Worm (Caenorhabditis elegans) whole organism, mixed stage, embryonic: ENCODE results near the gene C50F7.5.

Experiments used
- bed-3 ChIP-seq: fragments of 200-800 bp; sonication (Bioruptor generic); optimal IDR thresholded peaks from 3 replicates; lab custom pipeline; 2018; ENCODE audit warnings: mild to moderate bottlenecking, missing genetic modification characterization, moderate library complexity, missing compliant biosample characterization
- blmp-1 ChIP-seq: fragments of 150-350 bp; optimal IDR thresholded peaks from 2 replicates; lab custom pipeline; 2014; ENCODE audit warnings: missing biosample characterization, missing genetic modification characterization
- ceh-39 ChIP-seq: fragments of 150-350 bp; optimal IDR thresholded peaks from 2 replicates; lab custom pipeline; 2014; ENCODE audit warnings: missing biosample characterization, missing genetic modification characterization
- ceh-83 ChIP-seq: fragments of 200-800 bp; sonication (Bioruptor generic); optimal IDR thresholded peaks from 2 replicates; lab custom pipeline; 2018; ENCODE audit warnings: mild to moderate bottlenecking, missing genetic modification characterization, missing compliant biosample characterization
- ces-1 ChIP-seq: fragments of 150-350 bp; optimal IDR thresholded peaks from 2 replicates; lab custom pipeline; 2014; ENCODE audit warnings: missing biosample characterization, missing genetic modification reagents, missing genetic modification characterization
- drap-1 ChIP-seq: fragments of 200-800 bp; sonication (Bioruptor generic); optimal IDR thresholded peaks from 3 replicates; lab custom pipeline; 2018; ENCODE audit warnings: mild to moderate bottlenecking, missing genetic modification characterization, missing compliant biosample characterization
- elt-3 ChIP-seq: fragments of 150-350 bp; optimal IDR thresholded peaks from 2 replicates; lab custom pipeline; 2014; ENCODE audit warnings: missing biosample characterization, missing genetic modification characterization
- hlh-1 ChIP-seq: fragments of 150-350 bp; optimal IDR thresholded peaks from 2 replicates; lab custom pipeline; 2014; ENCODE audit warnings: missing biosample characterization, missing genetic modification reagents, missing genetic modification characterization
- lin-13 ChIP-seq: fragments of 150-350 bp; optimal IDR thresholded peaks from 2 replicates; lab custom pipeline; 2014; ENCODE audit warnings: missing biosample characterization, missing genetic modification characterization
- lin-32 ChIP-seq: fragments of 200-800 bp; sonication (Bioruptor generic); optimal IDR thresholded peaks from 2 replicates; lab custom pipeline; 2018; ENCODE audit warnings: mild to moderate bottlenecking, missing genetic modification characterization, missing compliant biosample characterization
- lsy-2 ChIP-seq: fragments of 150-350 bp; optimal IDR thresholded peaks from 2 replicates; lab custom pipeline; 2014; ENCODE audit warnings: missing biosample characterization, missing genetic modification characterization
- mab-5 ChIP-seq: fragments of 150-350 bp; optimal IDR thresholded peaks from 2 replicates; lab custom pipeline; 2014; ENCODE audit warnings: missing biosample characterization, missing genetic modification characterization
- mep-1 ChIP-seq: fragments of 150-350 bp; optimal IDR thresholded peaks from 2 replicates; lab custom pipeline; 2017; ENCODE audit warnings: missing biosample characterization, missing genetic modification reagents, missing genetic modification characterization, inconsistent platforms
- mls-2 ChIP-seq: sonication (generic microtip); optimal IDR thresholded peaks from 2 replicates; lab custom pipeline; 2016; ENCODE audit warnings: mild to moderate bottlenecking, missing genetic modification characterization, moderate library complexity, missing compliant biosample characterization
- nhr-2 ChIP-seq: fragments of 150-350 bp; optimal IDR thresholded peaks from 2 replicates; lab custom pipeline; 2014; ENCODE audit warnings: missing biosample characterization, missing genetic modification characterization
- nhr-237 ChIP-seq: fragments of 150-350 bp; optimal IDR thresholded peaks from 2 replicates; lab custom pipeline; 2014; ENCODE audit warnings: missing biosample characterization, missing genetic modification characterization
- nhr-28 ChIP-seq: fragments of 150-350 bp; optimal IDR thresholded peaks from 2 replicates; lab custom pipeline; 2014; ENCODE audit warnings: missing biosample characterization, missing genetic modification characterization
- nhr-76 ChIP-seq: sonication (generic microtip); optimal IDR thresholded peaks from 2 replicates; lab custom pipeline; 2017; ENCODE audit warnings: missing biosample characterization, missing genetic modification characterization
- sem-2 ChIP-seq: fragments of 200-800 bp; sonication (Bioruptor generic); optimal IDR thresholded peaks from 2 replicates; lab custom pipeline; 2018; ENCODE audit warnings: mild to moderate bottlenecking, missing genetic modification characterization, missing compliant biosample characterization
- snpc-4 ChIP-seq: fragments of 150-350 bp; optimal IDR thresholded peaks from 2 replicates; lab custom pipeline; 2014; ENCODE audit warnings: missing biosample characterization, missing genetic modification characterization
- sptf-1 ChIP-seq: sonication (generic microtip); optimal IDR thresholded peaks from 2 replicates; lab custom pipeline; 2017; ENCODE audit warnings: mild to moderate bottlenecking, missing genetic modification characterization, moderate library complexity, missing compliant biosample characterization
- tbx-8 ChIP-seq: fragments of 200-800 bp; sonication (Bioruptor generic); optimal IDR thresholded peaks from 2 replicates; lab custom pipeline; 2018; ENCODE audit warnings: mild to moderate bottlenecking, missing genetic modification characterization, moderate library complexity, missing compliant biosample characterization
- unc-120 ChIP-seq: sonication (generic microtip); optimal IDR thresholded peaks from 2 replicates; lab custom pipeline; 2017; ENCODE audit warnings: missing genetic modification characterization, missing compliant biosample characterization; ENCODE audit not compliant: poor library complexity, severe bottlenecking
- unc-39 ChIP-seq: fragments of 150-350 bp; optimal IDR thresholded peaks from 2 replicates; lab custom pipeline; 2014; ENCODE audit warnings: missing biosample characterization, missing genetic modification characterization
- unc-62 ChIP-seq: fragments of 150-350 bp; optimal IDR thresholded peaks from 2 replicates; lab custom pipeline; 2014; ENCODE audit warnings: missing biosample characterization, missing genetic modification reagents, missing genetic modification characterization
- zip-8 ChIP-seq: fragments of 150-350 bp; optimal IDR thresholded peaks from 2 replicates; lab custom pipeline; 2014; ENCODE audit warnings: missing biosample characterization, missing genetic modification characterization
- ztf-11 ChIP-seq: fragments of 150-350 bp; optimal IDR thresholded peaks from 2 replicates; lab custom pipeline; 2014; ENCODE audit warnings: missing biosample characterization, missing genetic modification characterization

C50F7.5 gene

DNA sequence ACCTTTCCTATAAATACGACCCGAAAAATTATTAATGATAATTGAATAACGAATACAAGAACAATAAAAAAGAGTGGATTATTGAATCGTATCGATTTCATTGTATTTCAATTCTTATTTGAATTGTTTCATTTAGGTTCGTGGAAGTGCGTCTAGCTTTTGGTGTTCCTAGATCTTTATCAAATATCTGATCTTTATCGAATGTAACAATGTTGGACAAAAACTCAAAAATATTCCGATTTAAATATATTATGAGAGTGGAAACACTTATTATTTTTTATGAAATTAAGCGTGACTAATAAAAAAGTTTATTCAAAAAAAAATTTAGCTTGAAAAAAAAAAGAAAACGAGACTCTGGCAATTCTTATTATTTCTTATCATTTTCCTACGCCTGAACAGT lies 5.4 kb downstream of the C50F7.5 start, which contains the start of the genes C50F7.9 and C50F7.3:
TSS of gene C50F7.9 (minus strand) at position 101 of the 400 bp plus-strand sequence.
TSS of gene C50F7.3 (plus strand) at position 370 of the 400 bp plus-strand sequence.
- no peak for TF ChIP-seq lin-13 (tag; lab: Kevin White, UChicago)
- no peak for TF ChIP-seq zip-8 (tag; lab: Kevin White, UChicago)
- TF ChIP-seq sem-2, result no peak
- TF ChIP-seq nhr-28, result no peak
- no peak for TF ChIP-seq nhr-2 (tag; lab: Kevin White, UChicago)
- TF ChIP-seq unc-120 (tag; lab: Kevin White, UChicago), result no peak
- no peak for TF ChIP-seq mls-2 (tag; lab: Kevin White, UChicago)
- no peak for TF ChIP-seq mab-5 (tag; lab: Kevin White, UChicago)
- TF ChIP-seq bed-3 (GFP tag; lab: Kevin White, UChicago), result no peak

DNA sequence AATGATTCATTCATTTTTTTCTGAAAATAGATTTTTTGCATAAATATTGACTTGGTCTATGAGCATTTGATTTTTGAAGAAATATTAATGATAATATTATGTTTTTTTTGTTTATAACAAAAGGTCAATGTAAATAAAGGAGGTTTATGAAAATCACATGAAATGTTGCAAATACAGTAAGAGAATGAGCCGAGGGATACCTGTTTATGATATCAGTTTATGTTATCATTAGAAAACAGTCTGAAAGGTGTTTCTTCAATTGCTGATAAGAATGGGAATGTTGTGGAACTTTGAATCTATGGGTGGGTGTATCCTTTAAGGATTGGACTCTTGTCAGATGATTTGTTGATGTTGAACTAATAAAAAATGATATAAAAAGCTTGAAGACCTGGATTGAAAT lies 7.7 kb downstream of the C50F7.5 start:
- TF ChIP-seq nhr-28, result no peak
- TF ChIP-seq elt-3 (tag; lab: Kevin White, UChicago), result no peak
- no peak for TF ChIP-seq lsy-2
- no peak for TF ChIP-seq ztf-11 (tag; lab: Kevin White, UChicago)
- TF ChIP-seq lin-13 (tag; lab: Kevin White, UChicago), result no peak
- no peak for TF ChIP-seq tbx-8 (GFP tag; lab: Kevin White, UChicago)
- TF ChIP-seq nhr-76 (tag; lab: Kevin White, UChicago), result no peak
- no peak for TF ChIP-seq mls-2 (tag; lab: Kevin White, UChicago)
- no peak for TF ChIP-seq ceh-83
- TF ChIP-seq ceh-39 (tag; lab: Kevin White, UChicago), result no peak
- TF ChIP-seq unc-120 (tag; lab: Kevin White, UChicago), result no peak
- TF ChIP-seq nhr-237 (tag; lab: Kevin White, UChicago), result no peak
- TF ChIP-seq blmp-1, result no peak
- TF ChIP-seq hlh-1 (tag; lab: Kevin White, UChicago), result no peak
- TF ChIP-seq drap-1 (GFP tag; lab: Kevin White, UChicago), result no peak

DNA sequence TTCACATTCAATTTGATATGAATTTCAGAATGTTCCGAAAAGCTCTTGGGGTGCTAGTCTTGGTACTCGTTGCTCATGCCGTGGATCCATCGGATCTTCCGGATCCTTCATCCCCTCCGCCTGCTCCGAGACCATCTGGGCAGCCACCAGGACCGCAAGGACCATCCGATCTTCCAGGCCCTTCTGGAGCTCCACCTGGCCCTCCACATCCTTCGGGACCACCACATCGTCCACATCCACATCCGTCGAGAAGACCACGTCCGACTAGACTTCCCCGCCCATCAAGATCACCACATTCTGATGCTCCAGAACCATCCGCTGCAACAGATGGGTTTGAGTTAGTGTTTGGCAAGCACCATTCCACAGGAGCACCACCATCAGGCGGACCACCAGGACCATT lies 8.1 kb downstream of the C50F7.5 start, which contains the start of gene clx-1:
TSS of gene clx-1 (plus strand) at position 30 of the 400 bp plus-strand sequence.
- TF ChIP-seq unc-39 (tag; lab: Kevin White, UChicago) (no peak), ceh-39 (tag; lab: Kevin White, UChicago) (no peak), snpc-4 (tag; lab: Kevin White, UChicago) (no peak), bed-3 (GFP tag; lab: Kevin White, UChicago) (no peak), lin-32 (GFP tag; lab: Kevin White, UChicago) (no peak), nhr-237 (tag; lab: Kevin White, UChicago) (no peak), unc-62 (GFP tag; lab: Kevin White, UChicago) (no peak), elt-3 (tag; lab: Kevin White, UChicago) (no peak), mls-2 (tag; lab: Kevin White, UChicago) (no peak), blmp-1 (no peak), lsy-2 (no peak)

DNA sequence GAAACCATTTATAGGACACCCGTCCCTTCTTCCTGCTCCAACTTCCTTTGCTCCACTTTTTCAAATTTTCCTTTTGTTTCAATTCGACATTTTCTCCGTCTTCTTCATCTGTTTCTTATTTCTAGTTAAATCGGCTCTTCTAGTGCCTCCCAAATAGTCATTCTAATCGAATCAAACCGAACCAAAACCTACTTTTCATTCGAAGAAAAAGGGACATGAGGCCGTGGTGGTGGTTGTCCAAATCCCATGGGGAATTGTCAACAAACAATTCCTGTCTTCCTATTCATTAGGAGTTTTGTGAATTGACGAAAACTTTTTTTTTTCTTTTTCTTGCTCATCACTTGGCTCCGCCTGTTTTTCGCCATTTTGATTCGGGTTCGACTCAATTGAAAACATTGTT lies 10.1 kb downstream of the C50F7.5 start:
- no peak for TF ChIP-seq lin-32 (GFP tag; lab: Kevin White, UChicago)
- TF ChIP-seq ces-1, result peak; percentile 50
- TF ChIP-seq elt-3 (tag; lab: Kevin White, UChicago), result no peak

DNA sequence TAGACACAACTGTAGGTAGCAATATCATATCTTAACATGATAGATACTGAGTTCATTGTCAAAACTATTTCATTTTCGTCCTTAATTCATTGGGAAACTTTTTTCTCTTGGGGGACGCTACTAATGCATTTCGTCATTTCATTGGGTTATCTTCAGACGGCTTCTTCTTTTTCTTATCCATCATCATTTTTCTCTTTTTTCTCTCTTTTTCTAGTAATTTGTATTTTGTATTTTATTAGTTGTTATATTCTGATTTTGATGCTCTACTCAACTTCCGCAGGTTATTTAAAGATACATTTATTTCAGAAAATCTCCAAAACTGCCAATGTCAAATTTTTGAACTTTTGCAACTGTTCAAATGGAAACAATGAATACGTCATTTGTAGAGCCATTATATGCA lies 17.0 kb downstream of the C50F7.5 start, which contains the start of gene npr-35:
TSS of gene npr-35 (plus strand) at position 301 of the 400 bp plus-strand sequence.
- no peak for TF ChIP-seq sptf-1 (tag; lab: Kevin White, UChicago)
- TF ChIP-seq lin-13 (tag; lab: Kevin White, UChicago), result no peak
- TF ChIP-seq mab-5 (tag; lab: Kevin White, UChicago), result no peak
- TF ChIP-seq zip-8 (tag; lab: Kevin White, UChicago), result no peak
- no peak for TF ChIP-seq unc-62 (GFP tag; lab: Kevin White, UChicago)
- no peak for TF ChIP-seq unc-120 (tag; lab: Kevin White, UChicago)
- no peak for TF ChIP-seq tbx-8 (GFP tag; lab: Kevin White, UChicago)
- TF ChIP-seq lin-32 (GFP tag; lab: Kevin White, UChicago), result no peak
- no peak for TF ChIP-seq mep-1 (tag; lab: Kevin White, UChicago)
- no peak for TF ChIP-seq lsy-2
- no peak for TF ChIP-seq ces-1

DNA sequence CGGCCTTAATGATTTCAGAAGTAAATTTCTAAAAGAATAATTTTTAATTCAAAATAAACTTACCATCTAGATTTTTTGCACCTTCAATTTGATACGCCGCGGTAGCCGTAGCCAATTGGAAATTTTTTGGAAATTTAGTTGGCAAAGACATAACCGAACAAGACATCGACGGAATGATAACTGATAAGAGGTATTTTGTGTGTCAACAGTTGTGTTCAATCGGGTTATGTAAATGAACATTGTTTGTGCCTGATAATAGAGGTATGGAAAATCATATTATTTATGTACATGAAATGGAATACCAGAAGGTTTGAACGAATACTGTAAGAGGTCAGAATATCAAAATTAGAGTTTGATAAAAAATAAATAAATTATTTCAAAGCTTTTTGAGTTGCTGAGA lies 21.3 kb downstream of the C50F7.5 start, which contains the start of gene klo-1:
TSS of gene klo-1 (minus strand) at position 388 of the 400 bp plus-strand sequence.
- TF ChIP-seq nhr-28 (no peak), elt-3 (tag; lab: Kevin White, UChicago) (no peak), hlh-1 (tag; lab: Kevin White, UChicago) (no peak), ces-1 (no peak)
